Worm (Caenorhabditis elegans) whole organism, young adult: ENCODE measurements around the gene F56C9.3.

Experiments
- hmg-20 ChIP-seq: fragments of 200-800 bp; sonication (Bioruptor generic); IDR thresholded peaks from 2 replicates; pipeline ENCODE4 v1.3.6; 2022; ENCODE audit warnings: missing genetic modification reagents, missing genetic modification characterization, missing compliant biosample characterization
- lin-35 ChIP-seq, 3 experiments: fragments of 150-350 bp in 2 of 3; sonication (generic microtip) in 1 of 3; optimal IDR thresholded peaks; 2 replicates each; lab custom pipeline; 2014 to 2018; ENCODE audit warnings: missing biosample characterization in 3 of 3, missing genetic modification characterization in 3 of 3, missing genetic modification reagents in 3 of 3
- mel-28 ChIP-seq: sonication (generic microtip); optimal IDR thresholded peaks from 2 replicates; lab custom pipeline; 2016; ENCODE audit warnings: borderline replicate concordance, mild to moderate bottlenecking, missing genetic modification characterization, missing compliant biosample characterization
- pha-4 ChIP-seq: fragments of 150-350 bp; sonication (generic microtip); optimal IDR thresholded peaks from 2 replicates; lab custom pipeline; 2014; ENCODE audit warnings: missing biosample characterization, missing genetic modification reagents, missing genetic modification characterization
- unc-130 ChIP-seq: sonication (generic microtip); optimal IDR thresholded peaks from 2 replicates; lab custom pipeline; 2016; ENCODE audit warnings: missing genetic modification reagents, missing genetic modification characterization, missing compliant biosample characterization
- xnd-1 ChIP-seq: sonication (generic microtip); optimal IDR thresholded peaks from 2 replicates; lab custom pipeline; 2016; ENCODE audit warnings: missing genotype, missing genetic modification reagents, missing genetic modification characterization, missing compliant biosample characterization
- ztf-18 ChIP-seq: sonication (generic microtip); optimal IDR thresholded peaks from 2 replicates; lab custom pipeline; 2016; ENCODE audit warnings: missing genotype, mild to moderate bottlenecking, missing genetic modification characterization, missing compliant biosample characterization
- ztf-26 ChIP-seq: sonication (generic microtip); optimal IDR thresholded peaks from 2 replicates; lab custom pipeline; 2017; ENCODE audit warnings: missing genetic modification characterization, missing compliant biosample characterization

- peak; percentile 14 for TF ChIP-seq ztf-18 (tag; lab: Kevin White, UChicago)
- TF ChIP-seq xnd-1 (tag; lab: Kevin White, UChicago): no peak
- no peak for TF ChIP-seq ztf-26 (tag; lab: Kevin White, UChicago)
- no peak for TF ChIP-seq unc-130 (GFP tag; lab: Kevin White, UChicago)
- no peak for TF ChIP-seq pha-4 (tag; lab: Kevin White, UChicago)
- no peak for TF ChIP-seq hmg-20 (GFP tag; lab: Robert Waterston, UW)
- TF ChIP-seq lin-35 (GFP tag; optimal IDR thresholded peaks at IDR 0.05; lab: Kevin White, UChicago): no peak
- TF ChIP-seq mel-28 (tag; lab: Kevin White, UChicago): no peak
These were observed 46.3 kb downstream of the F56C9.3 start, which contains the start of gene F08F8.10 for ce11 chrIII:7357356-7357755.
